Worm (Caenorhabditis elegans) whole organism, L4/young adult: ENCODE data around the gene C08F11.1.
"Not testable (repeated sequence)": the region's sequence is repeated elsewhere in the genome, so short reads cannot be mapped to it uniquely, and the experiment has no call there.

Experiments used
- dao-5 ChIP-seq: sonication (generic microtip); optimal IDR thresholded peaks from 2 replicates; lab custom pipeline; 2016; ENCODE audit warnings: missing genotype, missing genetic modification characterization, moderate library complexity, missing compliant biosample characterization
- him-1 ChIP-seq: sonication (generic microtip); optimal IDR thresholded peaks from 2 replicates; lab custom pipeline; 2016; ENCODE audit warnings: missing genotype, missing genetic modification reagents, missing genetic modification characterization, missing compliant biosample characterization

ce11 chrIV:13651411-13651810 is 27.8 kb downstream of the C08F11.1 start, which contains the start of gene C08F11.12:
- not testable (repeated sequence) for TF ChIP-seq dao-5, him-1 (tag; lab: Kevin White, UChicago)
